Worm (Caenorhabditis elegans) whole organism, L1 larva: ENCODE results near the gene sqst-3.
A peak's percentile ranks its signal among the peaks of the same experiment; 100 is the strongest.

Experiments used
- F16B12.6 ChIP-seq: fragments of 150-350 bp; optimal IDR thresholded peaks from 2 replicates; lab custom pipeline; 2014; ENCODE audit warnings: missing biosample characterization, missing genetic modification characterization
- Y116A8C.19 ChIP-seq: sonication (generic microtip); optimal IDR thresholded peaks from 2 replicates; lab custom pipeline; 2016; ENCODE audit warnings: missing compliant biosample characterization, missing genetic modification characterization, borderline replicate concordance
- efl-1 ChIP-seq, 4 experiments: fragments of 150-350 bp; optimal IDR thresholded peaks in 3 of 4; peaks in 1 of 4; 1 replicate in 1 of 4; 2 replicates in 3 of 4; lab custom pipeline; 2014; ENCODE audit warnings: missing biosample characterization in 2 of 4, missing genetic modification characterization in 2 of 4, missing genetic modification reagents in 2 of 4
- fkh-4 ChIP-seq: sonication (generic microtip); optimal IDR thresholded peaks from 2 replicates; lab custom pipeline; 2016; ENCODE audit warnings: missing compliant biosample characterization, missing genetic modification characterization, borderline replicate concordance
- lin-15B ChIP-seq: fragments of 150-350 bp; sonication (generic microtip); optimal IDR thresholded peaks from 3 replicates; lab custom pipeline; 2014; ENCODE audit warnings: missing biosample characterization, missing genetic modification characterization
- nhr-12 ChIP-seq: sonication (generic microtip); optimal IDR thresholded peaks from 2 replicates; lab custom pipeline; 2017; ENCODE audit warnings: missing biosample characterization, missing genetic modification characterization
- pag-3 ChIP-seq: sonication (generic microtip); optimal IDR thresholded peaks from 2 replicates; lab custom pipeline; 2017; ENCODE audit warnings: missing genetic modification characterization, mild to moderate bottlenecking, missing compliant biosample characterization, antibody characterized with exemption, borderline replicate concordance; ENCODE audit not compliant: insufficient read depth
- rnt-1 ChIP-seq: sonication (generic microtip); optimal IDR thresholded peaks from 2 replicates; lab custom pipeline; 2016; ENCODE audit warnings: mild to moderate bottlenecking, missing genetic modification characterization, moderate library complexity, missing compliant biosample characterization
- snpc-4 ChIP-seq: fragments of 150-350 bp; optimal IDR thresholded peaks from 2 replicates; lab custom pipeline; 2014; ENCODE audit warnings: missing biosample characterization, missing genetic modification characterization
- sox-4 ChIP-seq: sonication (generic microtip); optimal IDR thresholded peaks from 2 replicates; lab custom pipeline; 2016; ENCODE audit warnings: missing genetic modification characterization, missing compliant biosample characterization
- tbx-2 ChIP-seq: sonication (generic microtip); optimal IDR thresholded peaks from 2 replicates; lab custom pipeline; 2016; ENCODE audit warnings: missing genetic modification characterization, missing compliant biosample characterization
- unc-62 ChIP-seq: fragments of 150-350 bp; optimal IDR thresholded peaks from 2 replicates; lab custom pipeline; 2014; ENCODE audit warnings: missing biosample characterization, missing genetic modification reagents, missing genetic modification characterization
- zag-1 ChIP-seq: fragments of 150-350 bp; optimal IDR thresholded peaks from 2 replicates; lab custom pipeline; 2014; ENCODE audit warnings: missing biosample characterization, missing genetic modification characterization

ce11 chrV:19189963-19190597 lies 40.5 kb upstream of the sqst-3 start, which contains the start of the genes Y39B6A.3 and pph-5:
- no peak for TF ChIP-seq sox-4
- peak; percentile 1 for TF ChIP-seq F16B12.6 (tag; lab: Kevin White, UChicago)
- no peak for TF ChIP-seq fkh-4
- peak; percentile 61 for TF ChIP-seq tbx-2 (tag; lab: Kevin White, UChicago)
- no peak for TF ChIP-seq zag-1
- peak; percentile 46 for TF ChIP-seq snpc-4 (tag; lab: Kevin White, UChicago)
- no peak for TF ChIP-seq nhr-12
- TF ChIP-seq Y116A8C.19 (tag; lab: Kevin White, UChicago) = no peak
- no peak for TF ChIP-seq pag-3
- TF ChIP-seq rnt-1 (tag; lab: Kevin White, UChicago) = no peak
- peak; percentile 30 to 52 for TF ChIP-seq efl-1 (optimal IDR thresholded peaks at IDR 0.05; lab: Kevin White, UChicago)
- TF ChIP-seq efl-1 (GFP tag; optimal IDR thresholded peaks at IDR 0.05 in 1 of 2; lab: Kevin White, UChicago) = peak; percentile 26 to 88
- peak; percentile 44 for TF ChIP-seq lin-15B (tag; lab: Kevin White, UChicago)
- no peak for TF ChIP-seq unc-62 (GFP tag; lab: Kevin White, UChicago)
